In the genomic region with DNA sequence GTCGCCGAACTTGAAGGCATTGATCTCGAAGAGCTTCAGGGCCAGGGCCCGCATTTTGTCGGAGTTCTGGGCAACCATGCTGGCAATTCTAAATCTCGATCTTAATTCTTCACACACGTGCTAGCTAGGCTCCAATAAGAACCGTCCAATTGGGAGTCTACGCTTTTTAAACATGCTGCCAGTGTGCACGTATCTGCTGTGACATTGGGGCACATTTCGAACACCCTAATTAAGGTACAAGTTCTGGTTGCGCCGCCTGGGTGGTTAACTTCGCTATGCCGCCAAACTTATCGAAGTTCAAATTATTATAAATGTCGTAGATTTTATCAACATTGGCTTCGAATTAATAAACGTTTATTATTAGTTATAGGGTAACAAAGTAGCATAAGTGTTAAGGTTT, we compare ENCODE assay signal across 1 fruit fly cellular context.
A peak's percentile ranks its signal among the peaks of the same experiment; 100 is the strongest.
TF ChIP-seq lines count a peak whose summit lies in the region.

r-l (minus strand) TSS at position 179 of the 400 bp plus-strand sequence.

TF ChIP-seq in whole organism, embryonic, 481 proteins besides CTCF, POLR2A, EP300 and RAD21 (continued from another document):
- TF ChIP-seq CG16815 (GFP tag; optimal IDR thresholded peaks at IDR 0.05; lab: Kevin White, UChicago) (no peak), usp (GFP tag; optimal IDR thresholded peaks at IDR 0.05; lab: Kevin White, UChicago) (no peak), CG10959 (GFP tag; IDR thresholded peaks at IDR 0.05; lab: Robert Waterston, UW) (no peak), CG11093 (GFP tag; IDR thresholded peaks at IDR 0.05; lab: Robert Waterston, UW) (no peak), crol (GFP tag; IDR thresholded peaks at IDR 0.05; lab: Robert Waterston, UW) (no peak), Gsc (GFP tag; IDR thresholded peaks at IDR 0.05; lab: Robert Waterston, UW) (no peak), dm (GFP tag; optimal IDR thresholded peaks at IDR 0.05; lab: Kevin White, UChicago) (peak; percentile 92), cato (GFP tag; optimal IDR thresholded peaks at IDR 0.05; lab: Kevin White, UChicago; ENCODE audit: borderline replicate concordance) (no peak), CG6765 (GFP tag; optimal IDR thresholded peaks at IDR 0.05; lab: Kevin White, UChicago) (no peak), CG2199 (GFP tag; IDR thresholded peaks at IDR 0.05; lab: Robert Waterston, UW) (no peak), fru (optimal IDR thresholded peaks at IDR 0.05; lab: Kevin White, UChicago) (no peak), CG10565 (GFP tag; optimal IDR thresholded peaks at IDR 0.05; lab: Kevin White, UChicago) (no peak), CG3065 (GFP tag; optimal IDR thresholded peaks at IDR 0.05; lab: Kevin White, UChicago) (no peak), CG2875 (GFP tag; optimal IDR thresholded peaks at IDR 0.05; lab: Kevin White, UChicago) (no peak), Nf-YA (GFP tag; IDR thresholded peaks at IDR 0.05; lab: Robert Waterston, UW) (no peak), CG17328 (GFP tag; IDR thresholded peaks at IDR 0.05; lab: Robert Waterston, UW) (no peak), CG2712 (tag; optimal IDR thresholded peaks at IDR 0.05; lab: Kevin White, UChicago) (peak; percentile 39), tgo (GFP tag; IDR thresholded peaks at IDR 0.05; lab: Robert Waterston, UW) (no peak), CG8290 (GFP tag; optimal IDR thresholded peaks at IDR 0.05; lab: Kevin White, UChicago) (no peak), CG8290 (tag; optimal IDR thresholded peaks at IDR 0.05; lab: Kevin White, UChicago) (peak in 1 of 2 experiments; percentile 77), slbo (GFP tag; IDR thresholded peaks at IDR 0.05; lab: Robert Waterston, UW) (no peak), zf30C (GFP tag; optimal IDR thresholded peaks at IDR 0.05; lab: Kevin White, UChicago) (no peak), vvl (GFP tag; IDR thresholded peaks at IDR 0.05; lab: Robert Waterston, UW) (no peak), croc (GFP tag; conservative IDR thresholded peaks at IDR 0.05; lab: Robert Waterston, UW) (no peak), hkb (optimal IDR thresholded peaks at IDR 0.05; lab: Kevin White, UChicago) (no peak), hkb (GFP tag; IDR thresholded peaks at IDR 0.05; lab: Robert Waterston, UW) (no peak), CG9797 (GFP tag; optimal IDR thresholded peaks at IDR 0.05; lab: Kevin White, UChicago) (peak; percentile 93), Ada2b (GFP tag; IDR thresholded peaks at IDR 0.05; lab: Robert Waterston, UW) (no peak), Optix (GFP tag; IDR thresholded peaks at IDR 0.05; lab: Robert Waterston, UW) (no peak), her (GFP tag; optimal IDR thresholded peaks at IDR 0.05; lab: Kevin White, UChicago) (no peak), CG6254 (GFP tag; optimal IDR thresholded peaks at IDR 0.05; lab: Kevin White, UChicago) (no peak), stwl (tag; optimal IDR thresholded peaks at IDR 0.05; lab: Kevin White, UChicago) (peak; percentile 54), sd (tag; optimal IDR thresholded peaks at IDR 0.05; lab: Kevin White, UChicago) (peak; percentile 20), CG4328 (GFP tag; optimal IDR thresholded peaks at IDR 0.05; lab: Kevin White, UChicago) (no peak), CG8089 (GFP tag; optimal IDR thresholded peaks at IDR 0.05; lab: Kevin White, UChicago) (no peak), sqz (GFP tag; optimal IDR thresholded peaks at IDR 0.05; lab: Kevin White, UChicago) (no peak), CG1647 (GFP tag; optimal IDR thresholded peaks at IDR 0.05; lab: Kevin White, UChicago) (no peak), unc-4 (GFP tag; IDR thresholded peaks at IDR 0.05; lab: Robert Waterston, UW; ENCODE audit: partially characterized antibody) (no peak), ci (GFP tag; IDR thresholded peaks at IDR 0.05; lab: Robert Waterston, UW) (no peak), btn (GFP tag; optimal IDR thresholded peaks at IDR 0.05; lab: Kevin White, UChicago) (no peak), prd (optimal IDR thresholded peaks at IDR 0.05; lab: Kevin White, UChicago) (no peak), prd (GFP tag; IDR thresholded peaks at IDR 0.05; lab: Robert Waterston, UW) (no peak), Antp (GFP tag; optimal IDR thresholded peaks at IDR 0.05; lab: Kevin White, UChicago) (no peak), ase (GFP tag; IDR thresholded peaks at IDR 0.05; lab: Robert Waterston, UW) (no peak), sna (GFP tag; IDR thresholded peaks at IDR 0.05; lab: Robert Waterston, UW; ENCODE audit: partially characterized antibody) (no peak), CG2889 (GFP tag; IDR thresholded peaks at IDR 0.05; lab: Robert Waterston, UW) (no peak), caup (GFP tag; optimal IDR thresholded peaks at IDR 0.05; lab: Kevin White, UChicago; ENCODE audit: severe bottlenecking) (no peak), CG6791 (GFP tag; IDR thresholded peaks at IDR 0.05; lab: Robert Waterston, UW; ENCODE audit: partially characterized antibody) (peak; percentile 43; the same call in 2 of the 3 replicates), CG12104 (GFP tag; optimal IDR thresholded peaks at IDR 0.05; lab: Kevin White, UChicago) (no peak), Max (GFP tag; optimal IDR thresholded peaks at IDR 0.05; lab: Kevin White, UChicago) (peak; percentile 62), CG12299 (tag; optimal IDR thresholded peaks at IDR 0.05; lab: Kevin White, UChicago) (no peak), CG10366 (GFP tag; IDR thresholded peaks at IDR 0.05; lab: Robert Waterston, UW) (no peak), H2.0 (GFP tag; IDR thresholded peaks at IDR 0.05; lab: Robert Waterston, UW) (no peak), Aef1 (GFP tag; IDR thresholded peaks at IDR 0.05; lab: Robert Waterston, UW) (no peak), tx (GFP tag; optimal IDR thresholded peaks at IDR 0.05; lab: Kevin White, UChicago) (no peak), br (optimal IDR thresholded peaks at IDR 0.05; lab: Kevin White, UChicago) (no peak), Bgb (GFP tag; IDR thresholded peaks at IDR 0.05; lab: Robert Waterston, UW; ENCODE audit: partially characterized antibody) (peak; percentile 40; the same call in 1 of the 2 replicates), CG2678 (tag; optimal IDR thresholded peaks at IDR 0.05; lab: Kevin White, UChicago) (no peak), tin (GFP tag; optimal IDR thresholded peaks at IDR 0.05; lab: Kevin White, UChicago) (no peak), Taf1 (GFP tag; IDR thresholded peaks at IDR 0.05; lab: Robert Waterston, UW) (no peak), sisA (GFP tag; IDR thresholded peaks at IDR 0.05; lab: Robert Waterston, UW) (no peak), phol (tag; optimal IDR thresholded peaks at IDR 0.05; lab: Kevin White, UChicago) (peak; percentile 60), CG4617 (GFP tag; optimal IDR thresholded peaks at IDR 0.05; lab: Kevin White, UChicago; ENCODE audit: borderline replicate concordance) (no peak), CG7745 (tag; optimal IDR thresholded peaks at IDR 0.05; lab: Kevin White, UChicago) (no peak), Nf-YC (tag; optimal IDR thresholded peaks at IDR 0.05; lab: Kevin White, UChicago) (peak; percentile 80), Ravus (GFP tag; IDR thresholded peaks at IDR 0.05; lab: Robert Waterston, UW) (no peak), D (optimal IDR thresholded peaks at IDR 0.05; lab: Kevin White, UChicago) (no peak), D (GFP tag; optimal IDR thresholded peaks at IDR 0.05; lab: Kevin White, UChicago) (no peak), CG6854 (GFP tag; optimal IDR thresholded peaks at IDR 0.05; lab: Kevin White, UChicago) (no peak), dan (GFP tag; IDR thresholded peaks at IDR 0.05; lab: Robert Waterston, UW) (no peak), YL-1 (GFP tag; optimal IDR thresholded peaks at IDR 0.05; lab: Kevin White, UChicago) (peak; percentile 59), CG10979 (tag; optimal IDR thresholded peaks at IDR 0.05; lab: Kevin White, UChicago) (no peak), CG14441 (GFP tag; IDR thresholded peaks at IDR 0.05; lab: Robert Waterston, UW) (no peak), ato (GFP tag; IDR thresholded peaks at IDR 0.05; lab: Robert Waterston, UW; ENCODE audit: partially characterized antibody) (no peak), CG1233 (GFP tag; optimal IDR thresholded peaks at IDR 0.05; lab: Kevin White, UChicago) (no peak), Sry-β (GFP tag; optimal IDR thresholded peaks at IDR 0.05; lab: Kevin White, UChicago) (no peak), pita (GFP tag; optimal IDR thresholded peaks at IDR 0.05; lab: Kevin White, UChicago) (peak; percentile 70), insv (GFP tag; optimal IDR thresholded peaks at IDR 0.05; lab: Kevin White, UChicago) (peak; percentile 96 to 99), zen2 (GFP tag; IDR thresholded peaks at IDR 0.05; lab: Robert Waterston, UW; ENCODE audit: partially characterized antibody) (no peak), CG7786 (GFP tag; optimal IDR thresholded peaks at IDR 0.05; lab: Kevin White, UChicago) (no peak), Dad (GFP tag; optimal IDR thresholded peaks at IDR 0.05; lab: Kevin White, UChicago) (no peak), Myb (GFP tag; optimal IDR thresholded peaks at IDR 0.05; lab: Kevin White, UChicago) (peak; percentile 82), trh (GFP tag; optimal IDR thresholded peaks at IDR 0.05; lab: Kevin White, UChicago) (no peak), pfk (GFP tag; optimal IDR thresholded peaks at IDR 0.05; lab: Kevin White, UChicago) (no peak), grn (GFP tag; optimal IDR thresholded peaks at IDR 0.05; lab: Kevin White, UChicago) (peak; percentile 43), CG10321 (GFP tag; IDR thresholded peaks at IDR 0.05; lab: Robert Waterston, UW) (no peak), HmgD (GFP tag; optimal IDR thresholded peaks at IDR 0.05; lab: Kevin White, UChicago) (peak; percentile 72), CG11504 (tag; optimal IDR thresholded peaks at IDR 0.05; lab: Kevin White, UChicago) (no peak), CG8478 (optimal IDR thresholded peaks at IDR 0.05; lab: Kevin White, UChicago) (no peak), CG3838 (GFP tag; optimal IDR thresholded peaks at IDR 0.05; lab: Kevin White, UChicago) (no peak), CG3847 (GFP tag; IDR thresholded peaks at IDR 0.05; lab: Robert Waterston, UW) (peak; percentile 64), CG5953 (GFP tag; IDR thresholded peaks at IDR 0.05; lab: Robert Waterston, UW) (no peak), CG18764 (GFP tag; optimal IDR thresholded peaks at IDR 0.05; lab: Kevin White, UChicago) (no peak), pum (GFP tag; optimal IDR thresholded peaks at IDR 0.05; lab: Kevin White, UChicago) (no peak), CG13287 (GFP tag; IDR thresholded peaks at IDR 0.05; lab: Robert Waterston, UW; ENCODE audit: partially characterized antibody) (peak; percentile 64; the same call in 1 of the 2 replicates), Dip3 (GFP tag; optimal IDR thresholded peaks at IDR 0.05; lab: Kevin White, UChicago) (peak; percentile 15), CG7271 (tag; optimal IDR thresholded peaks at IDR 0.05; lab: Kevin White, UChicago) (no peak), tap (tag; optimal IDR thresholded peaks at IDR 0.05; lab: Kevin White, UChicago) (no peak), psq (GFP tag; optimal IDR thresholded peaks at IDR 0.05; lab: Kevin White, UChicago) (no peak), zen (tag; optimal IDR thresholded peaks at IDR 0.05; lab: Kevin White, UChicago) (peak; percentile 76), Sox102F (GFP tag; optimal IDR thresholded peaks at IDR 0.05; lab: Kevin White, UChicago) (no peak), CG2116 (GFP tag; optimal IDR thresholded peaks at IDR 0.05; lab: Kevin White, UChicago) (peak; percentile 73), CG4854 (GFP tag; optimal IDR thresholded peaks at IDR 0.05; lab: Kevin White, UChicago) (no peak), CG3163 (GFP tag; optimal IDR thresholded peaks at IDR 0.05; lab: Kevin White, UChicago) (no peak), CG32767 (GFP tag; IDR thresholded peaks at IDR 0.05; lab: Robert Waterston, UW) (no peak), NC2β (GFP tag; optimal IDR thresholded peaks at IDR 0.05; lab: Kevin White, UChicago) (peak; percentile 18), abd-A (tag; optimal IDR thresholded peaks at IDR 0.05; lab: Kevin White, UChicago) (no peak), CG1603 (tag; optimal IDR thresholded peaks at IDR 0.05; lab: Kevin White, UChicago) (peak; percentile 83), schlank (tag; optimal IDR thresholded peaks at IDR 0.05; lab: Kevin White, UChicago) (no peak), CG16813 (GFP tag; IDR thresholded peaks at IDR 0.05; lab: Robert Waterston, UW; ENCODE audit: partially characterized antibody) (no peak), Hmr (GFP tag; optimal IDR thresholded peaks at IDR 0.05; lab: Kevin White, UChicago) (peak; percentile 46), toy (GFP tag; IDR thresholded peaks at IDR 0.05; lab: Robert Waterston, UW) (no peak), NFAT (GFP tag; IDR thresholded peaks at IDR 0.05; lab: Robert Waterston, UW) (no peak; the same call in 1 of the 2 replicates), CG17912 (GFP tag; optimal IDR thresholded peaks at IDR 0.05; lab: Kevin White, UChicago) (no peak), CG4730 (GFP tag; IDR thresholded peaks at IDR 0.05; lab: Robert Waterston, UW) (no peak), CG12769 (tag; optimal IDR thresholded peaks at IDR 0.05; lab: Kevin White, UChicago) (peak; percentile 42), CG17361 (GFP tag; IDR thresholded peaks at IDR 0.05; lab: Robert Waterston, UW) (no peak), ac (GFP tag; optimal IDR thresholded peaks at IDR 0.05; lab: Kevin White, UChicago) (no peak)
